Worm (Caenorhabditis elegans): ENCODE measurements around the gene T14A8.2.

DNA sequence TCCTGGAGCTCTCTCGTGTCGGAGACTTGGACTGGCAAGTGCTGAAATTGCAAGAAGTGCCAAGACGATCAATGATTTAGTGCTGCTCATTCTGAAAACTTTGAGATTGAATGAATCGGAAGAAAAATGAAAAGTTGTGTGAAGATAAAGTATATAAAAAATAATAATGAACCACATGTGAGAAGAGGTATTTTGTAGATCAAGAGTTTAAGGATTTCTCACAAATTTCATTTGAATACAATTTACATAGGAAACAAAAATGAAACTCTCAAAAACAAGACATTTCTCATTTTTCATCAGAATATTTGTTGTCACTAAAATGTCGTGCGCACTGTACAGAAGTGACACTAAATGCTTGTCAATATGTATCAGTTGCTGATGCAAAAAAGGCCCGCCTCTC lies at the start of gene T14A8.2:
- TF ChIP-seq him-1 (tag; optimal IDR thresholded peaks at IDR 0.05) = no peak
- TF ChIP-seq W03F9.2 (tag; optimal IDR thresholded peaks at IDR 0.05) = no peak

Measured in whole organism, L4/young adult.